Worm (Caenorhabditis elegans): Measurements from ENCODE around the gene srd-59.

srd-59 gene

ce11 chrII:7231951-7232350 is 26.5 kb downstream of the srd-59 start:
- TF ChIP-seq lin-38 (GFP tag; IDR thresholded peaks at IDR 0.05) (0 out of 2 replicates have a peak, but pooled peaks have one; percentile 17), vab-7 (GFP tag; IDR thresholded peaks at IDR 0.05) (no peak), duxl-1 (tag; optimal IDR thresholded peaks at IDR 0.05; ENCODE audit: poor library complexity) (no peak)

- peak; percentile 26 for TF ChIP-seq hlh-11 (tag; optimal IDR thresholded peaks at IDR 0.05)
- TF ChIP-seq pqm-1 (tag; optimal IDR thresholded peaks at IDR 0.05) = peak; percentile 74
- no peak for TF ChIP-seq mxl-2 (GFP tag; conservative IDR thresholded peaks at IDR 0.05)
- peak; percentile 65 for TF ChIP-seq nhr-28 (tag; optimal IDR thresholded peaks at IDR 0.05)
- no peak for TF ChIP-seq nhr-102 (tag; optimal IDR thresholded peaks at IDR 0.05)
- TF ChIP-seq lsy-2 (tag; optimal IDR thresholded peaks at IDR 0.05) = no peak
- TF ChIP-seq nhr-76 (tag; optimal IDR thresholded peaks at IDR 0.05) = no peak
- peak; percentile 90 for TF ChIP-seq php-3 (GFP tag; IDR thresholded peaks at IDR 0.05)
- TF ChIP-seq aha-1 (tag) = peak; percentile 19
- TF ChIP-seq daf-16 (GFP tag; optimal IDR thresholded peaks at IDR 0.05) = no peak
- TF ChIP-seq daf-16 (tag; optimal IDR thresholded peaks at IDR 0.05) = peak; percentile 46
- TF ChIP-seq nhr-48 (tag; optimal IDR thresholded peaks at IDR 0.05) = peak; percentile 10
- peak; percentile 68 for TF ChIP-seq dmd-6 (GFP tag; IDR thresholded peaks at IDR 0.05)
These were observed 27.0 kb downstream of the srd-59 start, which contains the start of gene ctsa-3.1 for ce11 chrII:7232517-7232916. ctsa-3.1 (plus strand) TSS chrII:7232853.

- TF ChIP-seq dmd-9 (GFP tag; IDR thresholded peaks at IDR 0.05) (no peak), php-3 (GFP tag; IDR thresholded peaks at IDR 0.05) (peak; percentile 77), dmd-6 (GFP tag; IDR thresholded peaks at IDR 0.05) (peak; percentile 55; the same call in 1 of the 2 replicates), pqm-1 (tag; optimal IDR thresholded peaks at IDR 0.05) (peak; percentile 54), nhr-28 (tag; optimal IDR thresholded peaks at IDR 0.05) (peak; percentile 66), ctbp-1 (GFP tag; IDR thresholded peaks at IDR 0.05) (no peak)
These were observed 27.8 kb downstream of the srd-59 start for ce11 chrII:7233274-7233673.

ce11 chrII:7236937-7237336 is 31.4 kb downstream of the srd-59 start:
- TF ChIP-seq daf-16 (GFP tag; optimal IDR thresholded peaks at IDR 0.05) (no peak), daf-16 (tag; optimal IDR thresholded peaks at IDR 0.05) (peak; percentile 39), dve-1 (tag; optimal IDR thresholded peaks at IDR 0.05; ENCODE audit: insufficient read depth) (peak; percentile 2), lsy-2 (tag; optimal IDR thresholded peaks at IDR 0.05) (no peak), arid-1 (GFP tag; conservative IDR thresholded peaks at IDR 0.05) (no peak), mes-2 (tag; optimal IDR thresholded peaks at IDR 0.05; ENCODE audit: poor library complexity, severe bottlenecking) (peak; percentile 26), nhr-48 (tag; optimal IDR thresholded peaks at IDR 0.05) (no peak), zip-11 (GFP tag; IDR thresholded peaks at IDR 0.05) (no peak), jun-1 (tag; optimal IDR thresholded peaks at IDR 0.05) (no peak), hlh-11 (tag; optimal IDR thresholded peaks at IDR 0.05) (peak; percentile 53), tag-97 (GFP tag; IDR thresholded peaks at IDR 0.05) (no peak), ZK546.5 (tag; optimal IDR thresholded peaks at IDR 0.05) (no peak), daf-8 (GFP tag; IDR thresholded peaks at IDR 0.05) (no peak), R02D3.7 (tag; optimal IDR thresholded peaks at IDR 0.05) (no peak), nhr-102 (tag; optimal IDR thresholded peaks at IDR 0.05) (no peak), dmd-6 (GFP tag; IDR thresholded peaks at IDR 0.05) (peak; percentile 78), rbr-2 (tag; optimal IDR thresholded peaks at IDR 0.05) (no peak), lin-1 (GFP tag; IDR thresholded peaks at IDR 0.05) (no peak), php-3 (GFP tag; IDR thresholded peaks at IDR 0.05) (no peak), pqm-1 (tag; optimal IDR thresholded peaks at IDR 0.05) (peak; percentile 1), nhr-77 (tag; optimal IDR thresholded peaks at IDR 0.05) (no peak), ctbp-1 (GFP tag; IDR thresholded peaks at IDR 0.05) (no peak), mdl-1 (tag; optimal IDR thresholded peaks at IDR 0.05) (no peak), ceh-82 (tag; optimal IDR thresholded peaks at IDR 0.05) (no peak), spr-1 (tag; optimal IDR thresholded peaks at IDR 0.05) (no peak), fos-1 (tag; optimal IDR thresholded peaks at IDR 0.05) (no peak), zfp-3 (GFP tag; conservative IDR thresholded peaks at IDR 0.05) (no peak), ceh-44 (GFP tag; IDR thresholded peaks at IDR 0.05) (no peak), lin-13 (GFP tag; optimal IDR thresholded peaks at IDR 0.05) (no peak), saeg-2 (GFP tag; IDR thresholded peaks at IDR 0.05) (no peak), gei-8 (GFP tag; optimal IDR thresholded peaks at IDR 0.05) (no peak), lin-29 (GFP tag; IDR thresholded peaks at IDR 0.05) (no peak), nhr-11 (tag; optimal IDR thresholded peaks at IDR 0.05) (no peak), nhr-28 (tag; optimal IDR thresholded peaks at IDR 0.05) (peak; percentile 28), zfp-2 (tag; optimal IDR thresholded peaks at IDR 0.05) (no peak), Y48G9A.11 (GFP tag; IDR thresholded peaks at IDR 0.05) (no peak), tra-1 (GFP tag; IDR thresholded peaks at IDR 0.05) (0 out of 2 replicates have a peak, but pooled peaks have one; percentile 39)
